Worm (Caenorhabditis elegans): ENCODE measurements around the gene C42D4.18.

Gene C42D4.18

ce11 chrIV:7152409-7152808 is 14.2 kb upstream of the C42D4.18 start, which contains the start of gene col-113:
col-113 (minus strand) TSS chrIV:7152509.
- no peak for TF ChIP-seq ceh-82 (tag; optimal IDR thresholded peaks at IDR 0.05)
- peak; percentile 55 for TF ChIP-seq nhr-85 (tag)
- no peak for TF ChIP-seq nhr-20 (tag; optimal IDR thresholded peaks at IDR 0.05)
- no peak for TF ChIP-seq pqm-1 (tag; optimal IDR thresholded peaks at IDR 0.05)

DNA sequence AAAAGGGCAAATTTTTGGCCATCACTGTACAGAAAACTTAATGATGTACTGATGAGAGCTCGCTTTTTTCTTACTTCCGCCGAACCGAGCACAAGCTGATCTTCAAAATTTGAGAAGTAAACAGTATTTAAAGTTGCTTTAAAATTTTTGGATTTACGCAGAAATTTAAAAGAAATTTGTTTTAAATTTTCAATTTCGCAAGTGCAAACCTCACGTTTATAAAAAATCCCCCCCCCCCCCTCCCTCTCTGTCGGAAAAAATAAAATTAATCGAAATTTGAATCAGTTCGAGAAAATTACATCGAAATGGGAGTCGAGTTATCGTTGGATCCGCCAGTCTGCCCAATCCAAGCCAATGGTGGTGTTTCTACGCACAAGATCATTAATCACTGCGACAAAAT is 13.2 kb upstream of the C42D4.18 start, which contains the start of gene C34D4.3:
C34D4.3 (plus strand) TSS at position 301 of the 400 bp plus-strand sequence.
- no peak for TF ChIP-seq snpc-4 (tag; optimal IDR thresholded peaks at IDR 0.05)
- TF ChIP-seq sox-4 (tag; optimal IDR thresholded peaks at IDR 0.05) = no peak
- no peak for TF ChIP-seq ztf-4 (tag; optimal IDR thresholded peaks at IDR 0.05)
- no peak for TF ChIP-seq unc-130 (tag; optimal IDR thresholded peaks at IDR 0.05)
- TF ChIP-seq nhr-11 (tag; optimal IDR thresholded peaks at IDR 0.05) = no peak
- TF ChIP-seq nhr-76 (tag; optimal IDR thresholded peaks at IDR 0.05) = no peak
- no peak for TF ChIP-seq rnt-1 (tag; optimal IDR thresholded peaks at IDR 0.05)
- no peak for TF ChIP-seq Y116A8C.19 (tag; optimal IDR thresholded peaks at IDR 0.05; ENCODE audit: borderline replicate concordance)
- no peak for TF ChIP-seq unc-62 (GFP tag; optimal IDR thresholded peaks at IDR 0.05)
- no peak for TF ChIP-seq fkh-8 (tag; optimal IDR thresholded peaks at IDR 0.05)
- no peak for TF ChIP-seq nhr-12 (tag; optimal IDR thresholded peaks at IDR 0.05)
- no peak for TF ChIP-seq jun-1 (tag; optimal IDR thresholded peaks at IDR 0.05)
- TF ChIP-seq pqm-1 (tag; optimal IDR thresholded peaks at IDR 0.05) = no peak
- no peak for TF ChIP-seq isw-1 (GFP tag; IDR thresholded peaks at IDR 0.05)
- no peak for TF ChIP-seq C04F5.9 (tag; optimal IDR thresholded peaks at IDR 0.05)
- no peak for TF ChIP-seq ceh-90 (tag; optimal IDR thresholded peaks at IDR 0.05)

DNA sequence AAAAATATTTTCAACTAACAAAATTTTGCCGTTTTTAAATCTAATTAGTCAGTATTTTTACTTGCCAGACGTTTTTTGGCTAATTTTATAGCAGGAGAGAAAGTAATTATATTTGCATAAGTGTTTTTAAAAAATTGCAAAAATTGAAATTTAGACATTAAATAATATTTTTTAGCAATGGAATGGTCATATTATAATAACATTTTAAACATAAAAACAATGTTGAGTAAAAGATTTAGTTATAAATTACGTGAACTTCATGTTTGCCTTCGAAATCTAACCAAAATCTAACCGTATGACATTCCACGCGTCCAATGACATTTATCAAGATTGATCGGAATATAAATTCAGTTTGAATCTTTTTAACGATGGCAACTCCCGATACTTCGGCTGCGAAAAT is 12.2 kb upstream of the C42D4.18 start, which contains the start of gene C34D4.2:
C34D4.2 (plus strand) TSS at position 301 of the 400 bp plus-strand sequence.
- TF ChIP-seq nhr-19 (GFP tag; conservative IDR thresholded peaks at IDR 0.05) (no peak), pqm-1 (tag; optimal IDR thresholded peaks at IDR 0.05) (no peak), fos-1 (tag; optimal IDR thresholded peaks at IDR 0.05) (no peak)

DNA sequence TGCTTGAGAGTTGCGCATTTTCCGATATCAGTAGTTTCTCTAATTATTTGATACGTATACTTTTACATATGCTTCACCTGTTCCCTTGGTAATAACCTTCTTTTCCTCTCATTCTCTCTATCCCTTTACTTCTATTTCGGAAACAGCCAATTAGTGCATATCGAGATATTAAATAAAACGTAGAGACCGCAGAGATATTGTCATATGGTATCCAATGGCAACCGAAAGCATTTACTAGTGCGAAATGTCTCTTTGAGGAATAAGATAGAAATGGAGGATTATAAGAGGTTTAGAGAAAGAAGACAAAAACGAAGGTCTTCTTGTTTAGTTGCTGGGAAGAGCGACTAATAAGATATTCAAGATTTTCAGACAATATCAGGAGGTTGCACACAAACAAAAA is 10.2 kb upstream of the C42D4.18 start, which contains the start of gene maph-9:
maph-9 (plus strand) TSS at position 273 of the 400 bp plus-strand sequence.
- TF ChIP-seq efl-3 (GFP tag; optimal IDR thresholded peaks at IDR 0.05) (no peak), fkh-8 (tag; optimal IDR thresholded peaks at IDR 0.05) (peak; percentile 95), nhr-47 (tag; optimal IDR thresholded peaks at IDR 0.05) (peak; percentile 39), efl-1 (optimal IDR thresholded peaks at IDR 0.05) (no peak), efl-1 (GFP tag; optimal IDR thresholded peaks at IDR 0.05 in 1 of 2) (peak in 1 of 2 experiments; percentile 64), nhr-71 (tag; optimal IDR thresholded peaks at IDR 0.05) (peak; percentile 49), dsc-1 (tag; optimal IDR thresholded peaks at IDR 0.05) (peak; percentile 50), lsy-2 (tag; optimal IDR thresholded peaks at IDR 0.05) (peak in 1 of 2 experiments; percentile 39), sox-4 (tag; optimal IDR thresholded peaks at IDR 0.05) (no peak)

DNA sequence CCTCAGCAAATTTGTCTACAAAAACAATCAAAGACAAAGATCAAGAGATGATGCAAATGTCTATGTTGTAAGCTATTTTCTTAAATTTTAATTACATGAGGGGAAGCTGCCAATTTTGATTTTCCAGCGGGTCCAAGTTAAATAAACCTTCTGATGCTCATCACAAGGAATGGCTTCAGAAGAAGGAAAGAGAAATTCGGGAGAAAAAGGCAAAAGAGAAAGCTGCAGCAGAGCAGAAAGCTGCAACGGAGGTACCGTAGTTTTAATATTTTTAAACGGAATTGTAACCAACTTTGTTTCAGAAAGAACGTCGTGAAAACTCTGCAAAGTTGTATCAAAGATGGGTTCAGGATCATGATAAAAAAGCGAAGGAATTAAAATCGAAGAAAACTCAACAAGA is 8.4 kb upstream of the C42D4.18 start:
- TF ChIP-seq ztf-4 (tag; optimal IDR thresholded peaks at IDR 0.05) (no peak), ceh-63 (GFP tag; optimal IDR thresholded peaks at IDR 0.05) (no peak), zag-1 (tag; optimal IDR thresholded peaks at IDR 0.05) (no peak), nhr-85 (tag) (no peak), nhr-237 (tag; optimal IDR thresholded peaks at IDR 0.05) (no peak), jun-1 (tag; optimal IDR thresholded peaks at IDR 0.05) (no peak), fkh-10 (GFP tag; optimal IDR thresholded peaks at IDR 0.05) (no peak), lin-14 (GFP tag; optimal IDR thresholded peaks at IDR 0.05) (no peak), grh-1 (GFP tag; IDR thresholded peaks at IDR 0.05) (no peak), ceh-88 (GFP tag; IDR thresholded peaks at IDR 0.05) (no peak), hpl-2 (GFP tag; optimal IDR thresholded peaks at IDR 0.05) (no peak), nhr-12 (tag; optimal IDR thresholded peaks at IDR 0.05) (no peak), dpl-1 (GFP tag; optimal IDR thresholded peaks at IDR 0.05) (no peak), fkh-4 (tag; optimal IDR thresholded peaks at IDR 0.05; ENCODE audit: borderline replicate concordance) (no peak), hlh-17 (GFP tag; optimal IDR thresholded peaks at IDR 0.05; ENCODE audit: borderline replicate concordance) (no peak), ztf-11 (tag; optimal IDR thresholded peaks at IDR 0.05) (no peak), pag-3 (tag; optimal IDR thresholded peaks at IDR 0.05; ENCODE audit: borderline replicate concordance, insufficient read depth) (no peak), mdl-1 (tag; optimal IDR thresholded peaks at IDR 0.05) (no peak), aly-2 (tag; optimal IDR thresholded peaks at IDR 0.05) (no peak), swsn-7 (tag; optimal IDR thresholded peaks at IDR 0.05) (no peak)

Data from whole organism, L1 larva.